Worm (Caenorhabditis elegans): ENCODE measurements around the gene sphr-1.

- TF ChIP-seq tbx-7 (tag; optimal IDR thresholded peaks at IDR 0.05) (no peak), unc-86 (tag; optimal IDR thresholded peaks at IDR 0.05) (no peak), nhr-232 (tag; optimal IDR thresholded peaks at IDR 0.05) (no peak), sox-2 (GFP tag; IDR thresholded peaks at IDR 0.05) (no peak), che-1 (tag; optimal IDR thresholded peaks at IDR 0.05) (no peak)
Measured at ce11 chrV:9194055-9194454, 2.6 kb downstream of the sphr-1 start.
